Fruit fly (Drosophila melanogaster) S2 (cell line): Measurements from ENCODE around the gene CG7512.

Experiments used
- CG8478 ChIP-seq: fragments of >200 bp; optimal IDR thresholded peaks from 2 replicates; lab custom pipeline; 2018
- CTCF ChIP-seq, 2 experiments: fragments of >200 bp; optimal IDR thresholded peaks; 2 replicates each; lab custom pipeline; 2018

- TF ChIP-seq CTCF (optimal IDR thresholded peaks at IDR 0.05; lab: Kevin White, UChicago) (peak in 1 of 2 experiments; percentile 36), CG8478 (lab: Kevin White, UChicago) (no peak)
Measured at dm6 chr3L:11561946-11562760, 48.6 kb downstream of the CG7512 start, which contains the start of the genes CG7394 and Mob2.
